Fruit fly (Drosophila melanogaster): ENCODE measurements around the gene CG14785.

The CG14785 gene

dm6 chrX:1465707-1466504 is 9.1 kb upstream of the CG14785 start, which contains the start of the genes O-fut2 and CG14777:
Gene O-fut2 (minus strand): TSS chrX:1465996.
Gene CG14777 (plus strand): TSS chrX:1466134.
- no peak for TF ChIP-seq CG12768 (GFP tag; optimal IDR thresholded peaks at IDR 0.05)
- no peak for TF ChIP-seq CG33017 (tag; optimal IDR thresholded peaks at IDR 0.05)
- no peak for TF ChIP-seq cic (GFP tag; optimal IDR thresholded peaks at IDR 0.05)
- no peak for TF ChIP-seq Crg-1 (GFP tag; optimal IDR thresholded peaks at IDR 0.05)
- no peak for TF ChIP-seq Hr96 (GFP tag; optimal IDR thresholded peaks at IDR 0.05)
- TF ChIP-seq Mnt (GFP tag; optimal IDR thresholded peaks at IDR 0.05) = no peak
- no peak for TF ChIP-seq CG7101 (tag; optimal IDR thresholded peaks at IDR 0.05)
- TF ChIP-seq CG1620 (GFP tag; optimal IDR thresholded peaks at IDR 0.05) = no peak
- no peak for TF ChIP-seq CG14711 (tag; optimal IDR thresholded peaks at IDR 0.05)
- no peak for TF ChIP-seq tj (GFP tag; optimal IDR thresholded peaks at IDR 0.05)
- no peak for TF ChIP-seq Clk (GFP tag; optimal IDR thresholded peaks at IDR 0.05)
- no peak for TF ChIP-seq cnc (optimal IDR thresholded peaks at IDR 0.05)
- TF ChIP-seq kay (GFP tag; ENCODE audit: borderline replicate concordance) = no peak
- TF ChIP-seq pad (GFP tag; optimal IDR thresholded peaks at IDR 0.05) = no peak
- TF ChIP-seq toe (GFP tag; optimal IDR thresholded peaks at IDR 0.05) = no peak
- TF ChIP-seq CG5204 (GFP tag; optimal IDR thresholded peaks at IDR 0.05) = no peak

- TF ChIP-seq bab1 (GFP tag; optimal IDR thresholded peaks at IDR 0.05) = peak; percentile 46
- peak; percentile 99 for TF ChIP-seq Mnt (GFP tag; optimal IDR thresholded peaks at IDR 0.05)
- TF ChIP-seq pad (GFP tag; optimal IDR thresholded peaks at IDR 0.05) = no peak
Measured at dm6 chrX:1464033-1464432, 7.2 kb upstream of the CG14785 start, which contains the start of gene Ns3. Gene Ns3 (minus strand): TSS chrX:1464220.

dm6 chrX:1461544-1461943 is 4.7 kb upstream of the CG14785 start, which contains the start of gene CG14787:
Gene CG14787 (minus strand): TSS chrX:1461676.
- no peak for TF ChIP-seq CG14711 (tag; optimal IDR thresholded peaks at IDR 0.05)
- no peak for TF ChIP-seq CG7101 (tag; optimal IDR thresholded peaks at IDR 0.05)
- TF ChIP-seq ovo (GFP tag; optimal IDR thresholded peaks at IDR 0.05) = no peak
- no peak for TF ChIP-seq Clk (GFP tag; optimal IDR thresholded peaks at IDR 0.05)
- TF ChIP-seq tj (GFP tag; optimal IDR thresholded peaks at IDR 0.05) = no peak

- TF ChIP-seq Mnt (GFP tag; optimal IDR thresholded peaks at IDR 0.05) (peak; percentile 7), bab1 (GFP tag; optimal IDR thresholded peaks at IDR 0.05) (peak; percentile 25), CG7101 (tag; optimal IDR thresholded peaks at IDR 0.05) (no peak), Crg-1 (GFP tag; optimal IDR thresholded peaks at IDR 0.05) (peak; percentile 3)
Measured at dm6 chrX:1460278-1460872, 3.5 kb upstream of the CG14785 start, which contains the start of gene Lrpprc2. Gene Lrpprc2 (minus strand): TSS chrX:1460617.

- TF ChIP-seq bab1 (GFP tag; optimal IDR thresholded peaks at IDR 0.05) (no peak), ovo (GFP tag; optimal IDR thresholded peaks at IDR 0.05) (peak; percentile 85)
Measured at dm6 chrX:1454837-1455236, 2.0 kb downstream of the CG14785 start.

- TF ChIP-seq cnc (optimal IDR thresholded peaks at IDR 0.05) (no peak), CG7101 (tag; optimal IDR thresholded peaks at IDR 0.05) (no peak), kay (GFP tag; ENCODE audit: borderline replicate concordance) (no peak), tj (GFP tag; optimal IDR thresholded peaks at IDR 0.05) (no peak), pad (GFP tag; optimal IDR thresholded peaks at IDR 0.05) (no peak), CG12768 (GFP tag; optimal IDR thresholded peaks at IDR 0.05) (no peak), CG5204 (GFP tag; optimal IDR thresholded peaks at IDR 0.05) (no peak), Crg-1 (GFP tag; optimal IDR thresholded peaks at IDR 0.05) (no peak)
Measured at dm6 chrX:1452130-1452529, 4.7 kb downstream of the CG14785 start, which contains the start of gene Gr2a. Gene Gr2a (plus strand): TSS chrX:1452430.

dm6 chrX:1414269-1414668 is 42.6 kb downstream of the CG14785 start:
- TF ChIP-seq CG33017 (tag; optimal IDR thresholded peaks at IDR 0.05) = no peak

- TF ChIP-seq CG33017 (tag; optimal IDR thresholded peaks at IDR 0.05) = no peak
- TF ChIP-seq CG5204 (GFP tag; optimal IDR thresholded peaks at IDR 0.05) = no peak
- TF ChIP-seq CG14711 (tag; optimal IDR thresholded peaks at IDR 0.05) = no peak
- no peak for TF ChIP-seq CG12768 (GFP tag; optimal IDR thresholded peaks at IDR 0.05)
- no peak for TF ChIP-seq Crg-1 (GFP tag; optimal IDR thresholded peaks at IDR 0.05)
- TF ChIP-seq bab1 (GFP tag; optimal IDR thresholded peaks at IDR 0.05) = no peak
- no peak for TF ChIP-seq CG7101 (tag; optimal IDR thresholded peaks at IDR 0.05)
- no peak for TF ChIP-seq toe (GFP tag; optimal IDR thresholded peaks at IDR 0.05)
- TF ChIP-seq pad (GFP tag; optimal IDR thresholded peaks at IDR 0.05) = no peak
- no peak for TF ChIP-seq cic (GFP tag; optimal IDR thresholded peaks at IDR 0.05)
- TF ChIP-seq Hr96 (GFP tag; optimal IDR thresholded peaks at IDR 0.05) = no peak
- no peak for TF ChIP-seq ovo (GFP tag; optimal IDR thresholded peaks at IDR 0.05)
- TF ChIP-seq Mnt (GFP tag; optimal IDR thresholded peaks at IDR 0.05) = no peak
- no peak for TF ChIP-seq tj (GFP tag; optimal IDR thresholded peaks at IDR 0.05)
- no peak for TF ChIP-seq CG11617 (GFP tag; optimal IDR thresholded peaks at IDR 0.05)
Measured at dm6 chrX:1411225-1411932, 45.5 kb downstream of the CG14785 start.

Measured in whole organism, adult.